Worm (Caenorhabditis elegans): Measurements from ENCODE around the gene Y24F12A.1.

- TF ChIP-seq W03F9.2 (tag; optimal IDR thresholded peaks at IDR 0.05) (no peak), him-1 (tag; optimal IDR thresholded peaks at IDR 0.05) (no peak), dao-5 (tag; optimal IDR thresholded peaks at IDR 0.05) (no peak)
These were observed 12.9 kb upstream of the Y24F12A.1 start, which contains the start of gene spe-36 for ce11 chrIV:11592165-11592564.

All from whole organism, L4/young adult.